Worm (Caenorhabditis elegans): ENCODE results near the gene Y47D7A.2.

Gene Y47D7A.2

DNA sequence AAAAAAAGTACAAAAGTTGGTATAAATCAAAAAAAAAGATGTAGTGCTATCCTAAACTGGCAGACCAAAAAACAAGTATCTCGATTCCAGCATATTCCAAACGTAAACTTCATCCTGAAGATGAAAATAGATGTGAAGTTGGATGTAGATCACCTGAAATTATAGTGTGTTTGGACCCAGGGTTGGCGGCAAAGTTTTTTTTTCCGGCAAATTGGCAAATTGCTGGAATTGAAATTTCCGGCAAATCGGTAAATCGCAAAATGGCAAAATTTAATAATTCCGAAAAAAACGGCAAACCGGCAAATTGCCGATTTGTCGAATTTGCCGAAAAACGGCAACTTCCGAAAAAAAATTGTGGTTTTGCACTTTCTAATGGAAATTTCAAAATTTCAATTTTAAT is 35.6 kb upstream of the Y47D7A.2 start, which contains the start of gene F13A2.2:
F13A2.2 (minus strand) TSS at position 101 of the 400 bp plus-strand sequence.
- TF ChIP-seq ceh-16 (tag; optimal IDR thresholded peaks at IDR 0.05) (no peak), nhr-77 (tag; optimal IDR thresholded peaks at IDR 0.05) (no peak), lin-11 (tag; optimal IDR thresholded peaks at IDR 0.05) (no peak), gmeb-1 (tag; optimal IDR thresholded peaks at IDR 0.05) (no peak), nhr-21 (tag; optimal IDR thresholded peaks at IDR 0.05) (no peak), nhr-23 (tag; optimal IDR thresholded peaks at IDR 0.05) (no peak), sma-9 (GFP tag; optimal IDR thresholded peaks at IDR 0.05) (no peak), sma-9 (tag; optimal IDR thresholded peaks at IDR 0.05) (no peak), mab-5 (tag; optimal IDR thresholded peaks at IDR 0.05) (no peak), snpc-4 (tag; optimal IDR thresholded peaks at IDR 0.05) (no peak), ceh-82 (tag; optimal IDR thresholded peaks at IDR 0.05) (no peak)

DNA sequence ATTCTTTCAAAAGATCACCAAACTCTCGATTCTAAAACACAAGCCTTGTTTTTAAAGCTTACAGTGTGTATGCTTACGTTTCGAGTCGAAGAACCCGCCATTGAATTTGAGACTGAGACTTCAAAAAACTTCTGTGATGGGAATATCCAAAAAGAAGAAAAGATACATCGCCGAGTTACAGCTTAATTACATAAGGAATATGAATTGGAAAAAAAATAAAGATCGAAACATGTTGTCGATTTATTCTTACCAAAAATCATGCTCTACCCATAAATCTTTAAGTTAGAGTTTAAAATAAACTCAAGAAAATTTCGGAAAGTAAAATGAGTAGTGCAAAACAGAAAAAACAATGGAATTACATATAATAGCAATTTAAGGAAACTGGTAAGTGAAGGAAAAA is 33.9 kb upstream of the Y47D7A.2 start, which contains the start of gene F13A2.10:
F13A2.10 (minus strand) TSS at position 101 of the 400 bp plus-strand sequence.
- no peak for TF ChIP-seq lin-11 (tag; optimal IDR thresholded peaks at IDR 0.05)

DNA sequence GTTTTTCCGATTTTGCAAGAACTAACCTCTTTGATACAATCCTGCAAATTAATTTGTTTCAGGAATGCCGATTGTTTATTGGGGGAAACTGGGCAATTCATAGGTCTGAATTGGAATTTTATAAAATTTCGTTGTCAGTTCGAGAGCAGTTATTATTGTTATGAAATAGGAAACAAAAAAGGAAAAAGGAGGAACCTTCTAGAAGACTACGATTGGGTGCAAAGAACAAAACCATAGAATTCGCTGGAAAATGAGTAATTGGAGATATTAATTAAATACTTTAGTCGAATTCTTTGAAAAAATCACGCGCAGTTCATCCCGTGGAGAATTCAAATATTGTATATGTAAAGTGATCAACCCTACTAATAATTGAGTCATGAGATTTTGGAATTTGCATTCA is 32.7 kb upstream of the Y47D7A.2 start, which contains the start of gene F13A2.9:
F13A2.9 (minus strand) TSS at position 101 of the 400 bp plus-strand sequence.
- TF ChIP-seq mbf-1 (tag; optimal IDR thresholded peaks at IDR 0.05), result no peak
- TF ChIP-seq elt-3 (tag; optimal IDR thresholded peaks at IDR 0.05), result no peak
- TF ChIP-seq peb-1 (tag; optimal IDR thresholded peaks at IDR 0.05), result no peak

DNA sequence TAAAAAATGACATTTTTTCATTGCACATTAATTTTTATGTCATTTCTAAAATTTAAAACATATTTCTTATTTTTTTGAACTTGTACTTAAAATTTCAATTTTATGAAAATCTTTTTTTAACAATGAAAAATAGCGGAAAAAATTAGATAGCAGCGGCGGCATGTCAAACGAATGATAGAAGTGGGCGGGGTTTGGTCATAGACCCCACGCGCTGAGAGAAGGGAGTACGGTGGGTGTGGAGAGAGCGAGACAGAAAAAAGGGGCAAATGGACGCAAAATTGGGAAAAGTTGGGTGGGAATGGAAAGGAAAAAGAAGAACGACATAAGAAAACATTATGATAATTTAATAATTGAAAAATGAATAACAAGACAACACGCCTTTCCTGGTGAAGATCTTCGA is 32.2 kb upstream of the Y47D7A.2 start:
- TF ChIP-seq ztf-4 (tag; optimal IDR thresholded peaks at IDR 0.05), result no peak
- TF ChIP-seq lsy-2 (tag; optimal IDR thresholded peaks at IDR 0.05), result no peak
- TF ChIP-seq mdl-1 (tag; optimal IDR thresholded peaks at IDR 0.05), result no peak
- no peak for TF ChIP-seq unc-62 (GFP tag; optimal IDR thresholded peaks at IDR 0.05)
- no peak for TF ChIP-seq ztf-1 (GFP tag; conservative IDR thresholded peaks at IDR 0.05)
- no peak for TF ChIP-seq ZK546.5 (tag; optimal IDR thresholded peaks at IDR 0.05)
- no peak for TF ChIP-seq sma-3 (GFP tag; optimal IDR thresholded peaks at IDR 0.05)
- no peak for TF ChIP-seq alr-1 (tag; optimal IDR thresholded peaks at IDR 0.05)
- no peak for TF ChIP-seq elt-1 (tag; optimal IDR thresholded peaks at IDR 0.05)
- TF ChIP-seq Y55F3AM.14 (GFP tag; optimal IDR thresholded peaks at IDR 0.05), result no peak
- no peak for TF ChIP-seq aly-2 (tag; optimal IDR thresholded peaks at IDR 0.05)
- TF ChIP-seq elt-3 (tag; optimal IDR thresholded peaks at IDR 0.05), result no peak
- no peak for TF ChIP-seq sma-9 (GFP tag; optimal IDR thresholded peaks at IDR 0.05)
- no peak for TF ChIP-seq sma-9 (tag; optimal IDR thresholded peaks at IDR 0.05)

DNA sequence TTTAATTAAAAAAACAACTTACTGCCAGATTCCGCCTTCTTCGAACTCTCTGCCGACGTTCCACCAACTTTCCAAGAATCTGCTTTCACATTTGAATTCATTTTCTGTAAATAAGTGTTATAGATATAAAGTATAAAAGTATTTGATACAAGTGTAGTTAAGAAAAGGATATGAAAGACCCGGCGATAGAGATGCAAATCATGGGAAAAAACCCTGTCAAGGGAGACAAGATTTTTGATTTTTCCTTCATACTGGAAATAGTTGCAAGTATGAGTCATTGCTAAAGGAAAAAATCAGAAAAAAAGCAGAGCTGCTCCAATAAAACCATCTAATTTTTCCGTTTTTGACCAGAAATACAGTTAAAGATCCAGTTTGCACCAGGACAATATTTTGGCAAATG is 23.8 kb upstream of the Y47D7A.2 start, which contains the start of gene F13A2.3:
F13A2.3 (minus strand) TSS at position 101 of the 400 bp plus-strand sequence.
- TF ChIP-seq peb-1 (tag; optimal IDR thresholded peaks at IDR 0.05), result no peak
- TF ChIP-seq nhr-12 (tag; optimal IDR thresholded peaks at IDR 0.05), result no peak
- no peak for TF ChIP-seq skn-1 (tag; optimal IDR thresholded peaks at IDR 0.05)
- TF ChIP-seq ceh-82 (tag; optimal IDR thresholded peaks at IDR 0.05), result no peak
- no peak for TF ChIP-seq lin-11 (tag; optimal IDR thresholded peaks at IDR 0.05)
- TF ChIP-seq elt-1 (tag; optimal IDR thresholded peaks at IDR 0.05), result no peak
- TF ChIP-seq nhr-23 (tag; optimal IDR thresholded peaks at IDR 0.05), result no peak
- no peak for TF ChIP-seq aly-2 (tag; optimal IDR thresholded peaks at IDR 0.05)
- no peak for TF ChIP-seq nhr-129 (tag; optimal IDR thresholded peaks at IDR 0.05)
- TF ChIP-seq sma-3 (GFP tag; optimal IDR thresholded peaks at IDR 0.05), result no peak

DNA sequence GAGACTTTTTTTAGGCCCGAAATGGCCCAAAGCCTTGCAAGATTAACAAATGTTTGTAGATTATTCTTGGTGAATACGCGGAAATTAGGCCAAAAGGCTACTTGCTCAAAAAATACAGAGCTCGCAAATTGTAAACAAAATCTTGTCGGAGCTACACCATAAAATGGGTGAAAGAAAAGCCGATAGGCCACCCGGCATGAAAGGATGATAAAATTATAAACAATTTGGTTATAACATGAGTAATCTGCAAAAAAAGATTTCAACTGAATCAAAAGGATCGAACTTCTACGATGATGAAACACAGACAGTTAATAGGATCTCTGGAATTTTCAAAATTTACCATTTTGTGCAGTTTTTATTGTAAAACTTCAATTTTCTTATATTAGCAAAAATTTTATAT is 21.9 kb upstream of the Y47D7A.2 start:
- TF ChIP-seq lsy-2 (tag; optimal IDR thresholded peaks at IDR 0.05), result no peak
- TF ChIP-seq peb-1 (tag; optimal IDR thresholded peaks at IDR 0.05), result no peak
- no peak for TF ChIP-seq ceh-16 (tag; optimal IDR thresholded peaks at IDR 0.05)

DNA sequence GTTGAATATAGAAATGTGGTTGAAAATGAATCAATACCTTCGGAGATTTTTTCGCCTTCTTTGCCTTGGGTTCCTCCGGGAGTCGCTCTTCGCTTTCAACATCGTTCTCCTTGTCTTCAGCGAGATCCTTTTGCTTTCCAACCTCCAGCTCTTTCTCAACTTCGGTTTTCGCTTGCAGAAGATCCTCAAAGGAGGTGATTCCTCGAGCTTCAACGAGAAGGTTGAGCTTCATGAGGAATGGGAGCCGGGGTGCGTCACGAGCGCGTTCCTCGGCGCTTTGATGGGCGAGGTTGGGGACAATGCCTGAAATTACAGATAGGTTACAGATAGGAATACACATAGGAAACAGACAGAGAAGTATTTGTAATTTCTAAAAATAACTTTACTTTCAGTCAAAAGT is 21.2 kb upstream of the Y47D7A.2 start:
- TF ChIP-seq nhr-25 (tag; optimal IDR thresholded peaks at IDR 0.05), result no peak
- TF ChIP-seq ztf-11 (tag; optimal IDR thresholded peaks at IDR 0.05), result no peak
- no peak for TF ChIP-seq elt-3 (tag; optimal IDR thresholded peaks at IDR 0.05)
